Worm (Caenorhabditis elegans) whole organism, L2 larva: Measurements from ENCODE around the gene C25H3.7.

ENCODE experiments used
- C34F6.9 ChIP-seq: fragments of 150-350 bp; optimal IDR thresholded peaks from 2 replicates; lab custom pipeline; 2014; ENCODE audit warnings: missing biosample characterization, missing genetic modification characterization
- F13H6.1 ChIP-seq: sonication (generic microtip); optimal IDR thresholded peaks from 2 replicates; lab custom pipeline; 2016; ENCODE audit warnings: missing genetic modification characterization, missing compliant biosample characterization
- R02D3.7 ChIP-seq: fragments of 150-350 bp; optimal IDR thresholded peaks from 2 replicates; lab custom pipeline; 2014; ENCODE audit warnings: missing biosample characterization, missing genetic modification characterization
- Y55F3AM.14 ChIP-seq: fragments of 200-800 bp; sonication (Bioruptor generic); optimal IDR thresholded peaks from 2 replicates; lab custom pipeline; 2018; ENCODE audit warnings: mild to moderate bottlenecking, missing genetic modification characterization, missing compliant biosample characterization
- ZK546.5 ChIP-seq: sonication (generic microtip); optimal IDR thresholded peaks from 2 replicates; lab custom pipeline; 2017; ENCODE audit warnings: missing biosample characterization, missing genetic modification characterization
- alr-1 ChIP-seq: fragments of 150-350 bp; optimal IDR thresholded peaks from 2 replicates; lab custom pipeline; 2014; ENCODE audit warnings: missing biosample characterization, missing genetic modification characterization
- aly-2 ChIP-seq: fragments of 150-350 bp; optimal IDR thresholded peaks from 2 replicates; lab custom pipeline; 2014; ENCODE audit warnings: missing biosample characterization, missing genetic modification characterization
- ama-1 ChIP-seq: fragments of 150-350 bp; optimal IDR thresholded peaks from 2 replicates; lab custom pipeline; 2018; ENCODE audit warnings: inconsistent platforms
- blmp-1 ChIP-seq: sonication (generic microtip); optimal IDR thresholded peaks from 2 replicates; lab custom pipeline; 2017; ENCODE audit warnings: missing genetic modification characterization, mild to moderate bottlenecking, missing compliant biosample characterization, antibody characterized with exemption, moderate library complexity; ENCODE audit not compliant: insufficient read depth
- ceh-16 ChIP-seq: fragments of 150-350 bp; optimal IDR thresholded peaks from 2 replicates; lab custom pipeline; 2014; ENCODE audit warnings: missing biosample characterization, missing genetic modification characterization
- ceh-82 ChIP-seq: fragments of 150-350 bp; optimal IDR thresholded peaks from 2 replicates; lab custom pipeline; 2014; ENCODE audit warnings: missing biosample characterization, missing genetic modification characterization
- crh-2 ChIP-seq: sonication (generic microtip); optimal IDR thresholded peaks from 2 replicates; lab custom pipeline; 2017; ENCODE audit warnings: missing biosample characterization, missing genetic modification characterization
- dmd-4 ChIP-seq: sonication (generic microtip); optimal IDR thresholded peaks from 2 replicates; lab custom pipeline; 2017; ENCODE audit warnings: missing biosample characterization, missing genetic modification characterization
- egl-27 ChIP-seq: sonication (generic microtip); optimal IDR thresholded peaks from 3 replicates; lab custom pipeline; 2017; ENCODE audit warnings: missing biosample characterization, missing genetic modification reagents, missing genetic modification characterization
- elt-1 ChIP-seq: fragments of 150-350 bp; optimal IDR thresholded peaks from 2 replicates; lab custom pipeline; 2014; ENCODE audit warnings: missing biosample characterization, missing genetic modification characterization
- elt-3 ChIP-seq: sonication (generic microtip); optimal IDR thresholded peaks from 2 replicates; lab custom pipeline; 2017; ENCODE audit warnings: missing biosample characterization, missing genetic modification characterization
- fos-1 ChIP-seq: fragments of 150-350 bp; optimal IDR thresholded peaks from 2 replicates; lab custom pipeline; 2014; ENCODE audit warnings: missing biosample characterization, missing genetic modification characterization
- gmeb-1 ChIP-seq: fragments of 150-350 bp; optimal IDR thresholded peaks from 2 replicates; lab custom pipeline; 2014; ENCODE audit warnings: missing biosample characterization, missing genetic modification characterization
- lin-11 ChIP-seq: fragments of 150-350 bp; sonication (generic microtip); optimal IDR thresholded peaks from 2 replicates; lab custom pipeline; 2014; ENCODE audit warnings: missing biosample characterization, missing genetic modification characterization, inconsistent platforms, mixed read lengths
- lin-13 ChIP-seq: fragments of 150-350 bp; optimal IDR thresholded peaks from 2 replicates; lab custom pipeline; 2014; ENCODE audit warnings: missing biosample characterization, missing genetic modification reagents, missing genetic modification characterization
- lin-39 ChIP-seq: fragments of 150-350 bp; optimal IDR thresholded peaks from 2 replicates; lab custom pipeline; 2014; ENCODE audit warnings: missing biosample characterization, missing genetic modification reagents, missing genetic modification characterization
- lsy-2 ChIP-seq, 2 experiments: fragments of 150-350 bp in 1 of 2; sonication (generic microtip) in 1 of 2; optimal IDR thresholded peaks; 2 replicates each; lab custom pipeline; 2014 to 2017; ENCODE audit warnings: missing biosample characterization in 2 of 2, missing genetic modification characterization in 2 of 2
- mab-5 ChIP-seq: fragments of 150-350 bp; optimal IDR thresholded peaks from 2 replicates; lab custom pipeline; 2014; ENCODE audit warnings: missing biosample characterization, missing genetic modification characterization
- mbf-1 ChIP-seq: sonication (generic microtip); optimal IDR thresholded peaks from 2 replicates; lab custom pipeline; 2017; ENCODE audit warnings: missing biosample characterization, missing genetic modification characterization
- mdl-1 ChIP-seq, 2 experiments: fragments of 150-350 bp in 1 of 2; sonication (generic microtip) in 1 of 2; optimal IDR thresholded peaks; 2 replicates each; lab custom pipeline; 2017; ENCODE audit warnings: missing biosample characterization in 2 of 2, missing genetic modification characterization in 2 of 2
- nhr-10 ChIP-seq: sonication (generic microtip); optimal IDR thresholded peaks from 2 replicates; lab custom pipeline; 2017; ENCODE audit warnings: missing biosample characterization, missing genetic modification characterization
- nhr-11 ChIP-seq: fragments of 150-350 bp; optimal IDR thresholded peaks from 2 replicates; lab custom pipeline; 2014; ENCODE audit warnings: missing biosample characterization, missing genetic modification characterization
- nhr-12 ChIP-seq: fragments of 150-350 bp; optimal IDR thresholded peaks from 2 replicates; lab custom pipeline; 2014; ENCODE audit warnings: missing biosample characterization, missing genetic modification characterization
- nhr-129 ChIP-seq: fragments of 150-350 bp; optimal IDR thresholded peaks from 2 replicates; lab custom pipeline; 2014; ENCODE audit warnings: missing biosample characterization, missing genetic modification characterization
- nhr-21 ChIP-seq: fragments of 150-350 bp; optimal IDR thresholded peaks from 2 replicates; lab custom pipeline; 2014; ENCODE audit warnings: missing biosample characterization, missing genetic modification characterization
- nhr-23 ChIP-seq: fragments of 150-350 bp; optimal IDR thresholded peaks from 2 replicates; lab custom pipeline; 2014; ENCODE audit warnings: missing biosample characterization, missing genetic modification reagents, missing genetic modification characterization
- nhr-237 ChIP-seq: fragments of 150-350 bp; optimal IDR thresholded peaks from 2 replicates; lab custom pipeline; 2014; ENCODE audit warnings: missing biosample characterization, missing genetic modification characterization
- nhr-25 ChIP-seq: fragments of 150-350 bp; sonication (generic microtip); optimal IDR thresholded peaks from 3 replicates; lab custom pipeline; 2014; ENCODE audit warnings: missing biosample characterization, missing genetic modification characterization
- nhr-6 ChIP-seq: fragments of 150-350 bp; optimal IDR thresholded peaks from 2 replicates; lab custom pipeline; 2014; ENCODE audit warnings: missing biosample characterization, missing genetic modification characterization
- nhr-77 ChIP-seq: fragments of 150-350 bp; optimal IDR thresholded peaks from 2 replicates; lab custom pipeline; 2014; ENCODE audit warnings: missing biosample characterization, missing genetic modification characterization
- peb-1 ChIP-seq: fragments of 150-350 bp; optimal IDR thresholded peaks from 2 replicates; lab custom pipeline; 2014; ENCODE audit warnings: missing biosample characterization, missing genetic modification characterization
- sem-4 ChIP-seq: fragments of 150-350 bp; optimal IDR thresholded peaks from 2 replicates; lab custom pipeline; 2014; ENCODE audit warnings: missing biosample characterization, missing genetic modification reagents, missing genetic modification characterization
- skn-1 ChIP-seq: sonication (generic microtip); optimal IDR thresholded peaks from 2 replicates; lab custom pipeline; 2017; ENCODE audit warnings: missing biosample characterization, missing genetic modification characterization
- sma-3 ChIP-seq: sonication (generic microtip); optimal IDR thresholded peaks from 2 replicates; lab custom pipeline; 2016; ENCODE audit warnings: missing genetic modification reagents, missing genetic modification characterization, missing compliant biosample characterization
- sma-9 ChIP-seq, 2 experiments: fragments of 150-350 bp in 1 of 2; sonication (generic microtip) in 1 of 2; optimal IDR thresholded peaks; 2 replicates each; lab custom pipeline; 2014 to 2016; ENCODE audit warnings: missing genetic modification characterization in 2 of 2, mild to moderate bottlenecking in 1 of 2, missing biosample characterization in 1 of 2, missing compliant biosample characterization in 1 of 2, missing genetic modification reagents in 1 of 2, moderate library complexity in 1 of 2
- snpc-4 ChIP-seq: fragments of 150-350 bp; optimal IDR thresholded peaks from 2 replicates; lab custom pipeline; 2014; ENCODE audit warnings: missing biosample characterization, missing genetic modification characterization
- unc-39 ChIP-seq: fragments of 150-350 bp; optimal IDR thresholded peaks from 2 replicates; lab custom pipeline; 2014; ENCODE audit warnings: missing biosample characterization, missing genetic modification characterization
- unc-55 ChIP-seq: fragments of 150-350 bp; sonication (generic microtip); optimal IDR thresholded peaks from 3 replicates; lab custom pipeline; 2014; ENCODE audit warnings: missing biosample characterization, missing genetic modification reagents, missing genetic modification characterization
- unc-62 ChIP-seq: fragments of 150-350 bp; optimal IDR thresholded peaks from 2 replicates; lab custom pipeline; 2014; ENCODE audit warnings: missing biosample characterization, missing genetic modification reagents, missing genetic modification characterization
- zag-1 ChIP-seq: fragments of 150-350 bp; optimal IDR thresholded peaks from 2 replicates; lab custom pipeline; 2014; ENCODE audit warnings: missing biosample characterization, missing genetic modification characterization
- ztf-1 ChIP-seq: fragments of 200-800 bp; sonication (Bioruptor generic); conservative IDR thresholded peaks from 2 replicates; pipeline ENCODE4 v1.3.6; 2022; ENCODE audit warnings: missing genetic modification characterization, missing compliant biosample characterization
- ztf-11 ChIP-seq: sonication (generic microtip); optimal IDR thresholded peaks from 2 replicates; lab custom pipeline; 2017; ENCODE audit warnings: missing biosample characterization, missing genetic modification characterization
- ztf-4 ChIP-seq: fragments of 150-350 bp; optimal IDR thresholded peaks from 2 replicates; lab custom pipeline; 2014; ENCODE audit warnings: missing biosample characterization, missing genetic modification characterization

The C25H3.7 gene

ce11 chrII:5661735-5662177 is 7.0 kb downstream of the C25H3.7 start (continued):
- TF ChIP-seq ztf-1 (GFP tag; lab: Robert Waterston, UW) = 0 out of 2 replicates have a peak, but pooled peaks have one; percentile 61

DNA sequence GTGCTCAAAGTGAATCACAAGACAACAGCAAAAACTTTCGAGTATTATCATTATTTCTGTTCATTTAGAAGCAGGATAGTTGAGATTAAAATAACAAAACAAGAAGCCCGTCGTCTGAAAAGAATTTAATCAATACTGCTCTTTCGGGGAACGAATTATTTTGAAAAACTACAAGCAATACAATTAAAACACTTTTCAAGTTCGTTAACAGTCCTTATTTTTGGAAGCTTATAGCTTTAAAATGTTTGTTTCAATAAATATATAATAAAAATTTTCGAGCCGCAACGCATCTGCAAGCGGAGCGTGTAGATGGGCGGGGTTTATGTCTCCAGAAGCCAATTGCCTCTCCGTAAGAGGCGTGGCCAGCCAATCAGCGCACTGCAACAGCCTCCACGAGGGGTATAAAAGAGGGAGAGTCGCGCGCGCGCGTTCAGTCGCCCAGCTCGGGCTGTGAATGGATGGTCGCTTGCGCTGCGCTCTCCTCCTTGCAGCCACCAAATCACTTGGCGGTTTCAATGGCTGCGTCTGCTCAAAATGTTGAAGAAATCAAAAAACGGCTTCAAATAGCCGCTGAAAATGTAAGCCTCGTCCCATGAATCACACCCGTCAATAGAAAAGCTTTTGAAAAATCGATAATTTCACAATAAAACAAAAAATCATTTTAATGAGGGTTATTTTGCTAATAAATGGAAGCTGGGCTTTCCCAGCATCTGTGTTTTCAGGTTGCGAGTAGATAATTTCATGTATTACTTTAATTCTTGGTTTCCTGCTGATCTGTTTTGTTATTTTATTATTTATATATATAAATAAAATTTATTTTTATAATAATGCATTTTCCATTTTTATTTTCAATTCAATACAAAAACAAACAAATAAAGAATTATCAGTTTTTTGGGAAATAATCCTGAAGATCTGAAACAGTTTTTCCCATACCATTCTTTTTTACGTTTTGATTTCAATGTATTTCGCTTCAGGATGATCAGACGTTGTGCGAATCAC is 7.7 kb downstream of the C25H3.7 start, which contains the start of the genes ift-43 and mdt-26:
Gene ift-43, minus strand, starts transcription at position 51 of the 999 bp plus-strand sequence.
Gene mdt-26, plus strand, starts transcription at position 446 of the 999 bp plus-strand sequence.
- peak; percentile 85 for TF ChIP-seq F13H6.1 (tag; lab: Kevin White, UChicago)
- TF ChIP-seq nhr-23 (tag; lab: Kevin White, UChicago) = no peak
- TF ChIP-seq nhr-25 = peak; percentile 51
- TF ChIP-seq Y55F3AM.14 (GFP tag; lab: Kevin White, UChicago) = peak; percentile 6
- no peak for TF ChIP-seq ztf-1 (GFP tag; lab: Robert Waterston, UW)
- TF ChIP-seq gmeb-1 (tag; lab: Kevin White, UChicago) = peak; percentile 57
- TF ChIP-seq ceh-16 (tag; lab: Kevin White, UChicago) = peak; percentile 81
- TF ChIP-seq crh-2 (tag; lab: Kevin White, UChicago) = peak; percentile 80
- no peak for TF ChIP-seq dmd-4 (tag; lab: Kevin White, UChicago)
- TF ChIP-seq fos-1 (tag; lab: Kevin White, UChicago) = peak; percentile 53
- no peak for TF ChIP-seq nhr-77 (tag; lab: Kevin White, UChicago)
- TF ChIP-seq unc-62 (GFP tag; lab: Kevin White, UChicago) = no peak
- no peak for TF ChIP-seq peb-1 (tag; lab: Kevin White, UChicago)
- no peak for TF ChIP-seq alr-1 (tag; lab: Kevin White, UChicago)
- peak; percentile 72 for TF ChIP-seq nhr-10 (tag; lab: Kevin White, UChicago)
- no peak for TF ChIP-seq skn-1 (tag; lab: Kevin White, UChicago)
- no peak for TF ChIP-seq nhr-11 (tag; lab: Kevin White, UChicago)
- peak; percentile 3 for TF ChIP-seq ZK546.5
- no peak for TF ChIP-seq snpc-4
- TF ChIP-seq nhr-6 = peak; percentile 68
- TF ChIP-seq ama-1 (lab: Kevin White, UChicago) = peak; percentile 100
- TF ChIP-seq unc-55 = peak; percentile 78
- TF ChIP-seq lin-39 = no peak
- TF ChIP-seq sem-4 (tag; lab: Kevin White, UChicago) = peak; percentile 67
- TF ChIP-seq ztf-4 = peak; percentile 73
- peak; percentile 75 for TF ChIP-seq sma-9 (GFP tag; optimal IDR thresholded peaks at IDR 0.05; lab: Kevin White, UChicago)
- TF ChIP-seq sma-9 (tag; optimal IDR thresholded peaks at IDR 0.05; lab: Kevin White, UChicago) = no peak
- TF ChIP-seq egl-27 (tag; lab: Kevin White, UChicago) = peak; percentile 81
- peak; percentile 78 to 88 for TF ChIP-seq lsy-2 (tag; optimal IDR thresholded peaks at IDR 0.05; lab: Kevin White, UChicago)
- TF ChIP-seq ztf-11 (tag; lab: Kevin White, UChicago) = no peak
- peak; percentile 57 to 73 for TF ChIP-seq mdl-1 (tag; optimal IDR thresholded peaks at IDR 0.05; lab: Kevin White, UChicago)
- TF ChIP-seq ceh-82 (tag; lab: Kevin White, UChicago) = peak; percentile 9
- no peak for TF ChIP-seq nhr-12 (tag; lab: Kevin White, UChicago)
- peak; percentile 61 for TF ChIP-seq zag-1 (tag; lab: Kevin White, UChicago)
- TF ChIP-seq mbf-1 (tag; lab: Kevin White, UChicago) = no peak
- TF ChIP-seq mab-5 (tag; lab: Kevin White, UChicago) = peak; percentile 34
- no peak for TF ChIP-seq elt-1 (tag; lab: Kevin White, UChicago)
- TF ChIP-seq nhr-129 (tag; lab: Kevin White, UChicago) = peak; percentile 62
- peak; percentile 81 for TF ChIP-seq sma-3 (GFP tag; lab: Kevin White, UChicago)
- peak; percentile 81 for TF ChIP-seq lin-13
- TF ChIP-seq unc-39 (tag; lab: Kevin White, UChicago) = peak; percentile 8
- TF ChIP-seq elt-3 (tag; lab: Kevin White, UChicago) = no peak
- TF ChIP-seq aly-2 = no peak
- TF ChIP-seq R02D3.7 (tag; lab: Kevin White, UChicago) = no peak
- peak; percentile 20 for TF ChIP-seq blmp-1 (tag; lab: Kevin White, UChicago)
- peak; percentile 50 for TF ChIP-seq C34F6.9 (tag; lab: Kevin White, UChicago)
- TF ChIP-seq nhr-237 (tag; lab: Kevin White, UChicago) = peak; percentile 54
- peak; percentile 89 for TF ChIP-seq lin-11 (tag; lab: Kevin White, UChicago)
- TF ChIP-seq nhr-21 (tag; lab: Kevin White, UChicago) = peak; percentile 78
